Fruit fly (Drosophila melanogaster) whole organism, adult: ENCODE results near the gene scramb2.

Experiments
- CG12768 ChIP-seq: fragments of 200-800 bp; sonication (Bioruptor generic); optimal IDR thresholded peaks from 2 replicates; lab custom pipeline; 2017; ENCODE audit warnings: missing biosample characterization, missing genetic modification characterization, mild to moderate bottlenecking, moderate library complexity, missing genetic modification reagents
- CG1620 ChIP-seq: fragments of 200-800 bp; sonication (Bioruptor generic); optimal IDR thresholded peaks from 2 replicates; lab custom pipeline; 2016; ENCODE audit warnings: missing biosample characterization, missing genetic modification characterization
- cic ChIP-seq: fragments of 200-800 bp; sonication (Bioruptor generic); optimal IDR thresholded peaks from 2 replicates; lab custom pipeline; 2017; ENCODE audit warnings: missing biosample characterization, mild to moderate bottlenecking, missing genetic modification characterization, moderate library complexity
- kay ChIP-seq: fragments of 200-800 bp; sonication (Bioruptor generic); peaks from one replicate; lab custom pipeline; 2016; ENCODE audit warnings: missing biosample characterization, missing genetic modification characterization, borderline replicate concordance
- pad ChIP-seq: fragments of 200-800 bp; sonication (Bioruptor generic); optimal IDR thresholded peaks from 3 replicates; lab custom pipeline; 2017; ENCODE audit warnings: missing biosample characterization, missing genetic modification characterization, mild to moderate bottlenecking, moderate library complexity, missing genetic modification reagents
- tj ChIP-seq: fragments of 200-800 bp; sonication (Bioruptor generic); optimal IDR thresholded peaks from 3 replicates; lab custom pipeline; 2017; ENCODE audit warnings: missing biosample characterization, mild to moderate bottlenecking, missing genetic modification characterization, moderate library complexity
- toe ChIP-seq: fragments of 200-800 bp; sonication (Bioruptor generic); optimal IDR thresholded peaks from 2 replicates; lab custom pipeline; 2016; ENCODE audit warnings: missing biosample characterization, missing genetic modification characterization

dm6 chr3L:3090581-3091345 lies 44.2 kb upstream of the scramb2 start:
- TF ChIP-seq kay (GFP tag; lab: Kevin White, UChicago) (no peak), pad (GFP tag; lab: Kevin White, UChicago) (peak; percentile 25), toe (GFP tag; lab: Kevin White, UChicago) (no peak), CG1620 (GFP tag; lab: Kevin White, UChicago) (no peak), CG12768 (no peak), tj (GFP tag; lab: Kevin White, UChicago) (no peak), cic (no peak)
